Worm (Caenorhabditis elegans) whole organism, late embryonic: ENCODE results near the gene F25E5.2.
"Not testable (repeated sequence)": the region's sequence is repeated elsewhere in the genome, so short reads cannot be mapped to it uniquely, and the experiment has no call there.

Experiments
- C08G9.2 ChIP-seq: sonication (generic microtip); optimal IDR thresholded peaks from 2 replicates; lab custom pipeline; 2016; ENCODE audit warnings: mild to moderate bottlenecking, missing genetic modification characterization, moderate library complexity, missing compliant biosample characterization
- T23F11.4 ChIP-seq: fragments of 200-800 bp; sonication (Bioruptor generic); optimal IDR thresholded peaks from 2 replicates; lab custom pipeline; 2018; ENCODE audit warnings: mild to moderate bottlenecking, missing genetic modification characterization, missing compliant biosample characterization
- ceh-14 ChIP-seq: sonication (generic microtip); optimal IDR thresholded peaks from 2 replicates; lab custom pipeline; 2016; ENCODE audit warnings: missing genotype, missing genetic modification characterization, missing compliant biosample characterization
- ceh-18 ChIP-seq: sonication (generic microtip); optimal IDR thresholded peaks from 2 replicates; lab custom pipeline; 2016; ENCODE audit warnings: missing genetic modification characterization, missing compliant biosample characterization
- ceh-34 ChIP-seq: sonication (generic microtip); optimal IDR thresholded peaks from 2 replicates; lab custom pipeline; 2016; ENCODE audit warnings: mild to moderate bottlenecking, missing genetic modification characterization, missing compliant biosample characterization
- ceh-45 ChIP-seq: fragments of 200-800 bp; sonication (Bioruptor generic); IDR thresholded peaks from 2 replicates; pipeline ENCODE4 v1.3.6; 2022; ENCODE audit warnings: missing genetic modification reagents, missing genetic modification characterization, missing compliant biosample characterization
- ceh-6 ChIP-seq: fragments of 200-800 bp; sonication (Bioruptor generic); optimal IDR thresholded peaks from 2 replicates; lab custom pipeline; 2018; ENCODE audit warnings: mild to moderate bottlenecking, missing genetic modification characterization, missing compliant biosample characterization
- ceh-9 ChIP-seq: sonication (generic microtip); optimal IDR thresholded peaks from 2 replicates; lab custom pipeline; 2016; ENCODE audit warnings: mild to moderate bottlenecking, missing genetic modification characterization, inconsistent platforms, missing compliant biosample characterization
- dmd-4 ChIP-seq: sonication (generic microtip); optimal IDR thresholded peaks from 2 replicates; lab custom pipeline; 2016; ENCODE audit warnings: borderline replicate concordance, missing genetic modification characterization, missing compliant biosample characterization
- dve-1 ChIP-seq: sonication (generic microtip); optimal IDR thresholded peaks from 2 replicates; lab custom pipeline; 2017; ENCODE audit warnings: antibody characterized with exemption, mild to moderate bottlenecking, missing genetic modification characterization, missing compliant biosample characterization
- fax-1 ChIP-seq: sonication (generic microtip); optimal IDR thresholded peaks from 2 replicates; lab custom pipeline; 2016; ENCODE audit warnings: missing genotype, missing genetic modification characterization, missing compliant biosample characterization
- fkh-10 ChIP-seq: fragments of 150-350 bp; optimal IDR thresholded peaks from 2 replicates; lab custom pipeline; 2014; ENCODE audit warnings: missing biosample characterization, missing genetic modification reagents, missing genetic modification characterization
- gmeb-2 ChIP-seq: sonication (generic microtip); optimal IDR thresholded peaks from 2 replicates; lab custom pipeline; 2016; ENCODE audit warnings: missing genetic modification characterization, inconsistent platforms, missing compliant biosample characterization
- hlh-15 ChIP-seq: sonication (generic microtip); optimal IDR thresholded peaks from 2 replicates; lab custom pipeline; 2016; ENCODE audit warnings: missing genetic modification characterization, missing compliant biosample characterization
- lim-6 ChIP-seq: sonication (generic microtip); optimal IDR thresholded peaks from 2 replicates; lab custom pipeline; 2016; ENCODE audit warnings: missing genetic modification characterization, missing compliant biosample characterization
- madf-2 ChIP-seq: sonication (generic microtip); optimal IDR thresholded peaks from 2 replicates; lab custom pipeline; 2017; ENCODE audit warnings: missing genetic modification characterization, missing compliant biosample characterization
- nhr-11 ChIP-seq: fragments of 150-350 bp; optimal IDR thresholded peaks from 2 replicates; lab custom pipeline; 2014; ENCODE audit warnings: missing biosample characterization, missing genetic modification characterization
- npax-4 ChIP-seq: sonication (generic microtip); optimal IDR thresholded peaks from 2 replicates; lab custom pipeline; 2016; ENCODE audit warnings: missing genetic modification characterization, missing compliant biosample characterization
- pag-3 ChIP-seq: sonication (generic microtip); optimal IDR thresholded peaks from 2 replicates; lab custom pipeline; 2016; ENCODE audit warnings: missing compliant biosample characterization, missing genetic modification characterization, borderline replicate concordance
- pat-9 ChIP-seq: fragments of 200-800 bp; sonication (Bioruptor generic); optimal IDR thresholded peaks from 2 replicates; lab custom pipeline; 2018; ENCODE audit warnings: mild to moderate bottlenecking, missing genetic modification characterization, moderate library complexity, missing compliant biosample characterization
- pax-1 ChIP-seq: fragments of 150-350 bp; optimal IDR thresholded peaks from 2 replicates; lab custom pipeline; 2014; ENCODE audit warnings: missing biosample characterization, missing genetic modification characterization
- pros-1 ChIP-seq: fragments of 150-350 bp; optimal IDR thresholded peaks from 2 replicates; lab custom pipeline; 2014; ENCODE audit warnings: missing biosample characterization, missing genetic modification reagents, missing genetic modification characterization
- rnt-1 ChIP-seq: sonication (generic microtip); optimal IDR thresholded peaks from 2 replicates; lab custom pipeline; 2016; ENCODE audit warnings: missing genetic modification characterization, missing compliant biosample characterization
- tbx-2 ChIP-seq: sonication (generic microtip); optimal IDR thresholded peaks from 2 replicates; lab custom pipeline; 2016; ENCODE audit warnings: missing genetic modification characterization, missing compliant biosample characterization
- ttx-3 ChIP-seq: sonication (generic microtip); optimal IDR thresholded peaks from 2 replicates; lab custom pipeline; 2016; ENCODE audit warnings: missing genetic modification reagents, missing genetic modification characterization, missing compliant biosample characterization
- unc-42 ChIP-seq: sonication (generic microtip); optimal IDR thresholded peaks from 2 replicates; lab custom pipeline; 2016; ENCODE audit warnings: missing genotype, missing genetic modification characterization, missing compliant biosample characterization
- unc-86 ChIP-seq: sonication (generic microtip); optimal IDR thresholded peaks from 2 replicates; lab custom pipeline; 2016; ENCODE audit warnings: missing genetic modification characterization, missing compliant biosample characterization
- zip-5 ChIP-seq: sonication (generic microtip); optimal IDR thresholded peaks from 2 replicates; lab custom pipeline; 2016; ENCODE audit warnings: missing genetic modification characterization, missing compliant biosample characterization
- ztf-16 ChIP-seq: sonication (generic microtip); optimal IDR thresholded peaks from 2 replicates; lab custom pipeline; 2017; ENCODE audit warnings: missing genetic modification characterization, missing compliant biosample characterization

F25E5.2 gene

DNA sequence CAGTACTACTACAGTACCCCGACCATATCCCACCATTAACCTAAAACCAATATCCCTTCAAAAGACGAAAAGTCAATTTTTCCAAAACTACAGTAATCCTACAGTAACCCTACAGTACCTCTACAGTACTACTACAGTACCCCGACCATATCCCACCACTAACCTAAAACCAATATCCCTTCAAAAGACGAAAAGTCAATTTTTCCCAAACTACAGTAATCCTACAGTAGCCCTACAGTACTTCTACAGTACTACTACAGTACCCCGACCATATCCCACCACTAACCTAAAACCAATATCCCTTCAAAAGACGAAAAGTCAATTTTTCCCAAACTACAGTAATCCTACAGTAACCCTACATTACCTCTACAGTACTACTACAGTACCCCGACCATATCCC lies 11.6 kb upstream of the F25E5.2 start:
- TF ChIP-seq ceh-45 (GFP tag; lab: Robert Waterston, UW) = peak; percentile 60; the same call in 1 of the 2 replicates

DNA sequence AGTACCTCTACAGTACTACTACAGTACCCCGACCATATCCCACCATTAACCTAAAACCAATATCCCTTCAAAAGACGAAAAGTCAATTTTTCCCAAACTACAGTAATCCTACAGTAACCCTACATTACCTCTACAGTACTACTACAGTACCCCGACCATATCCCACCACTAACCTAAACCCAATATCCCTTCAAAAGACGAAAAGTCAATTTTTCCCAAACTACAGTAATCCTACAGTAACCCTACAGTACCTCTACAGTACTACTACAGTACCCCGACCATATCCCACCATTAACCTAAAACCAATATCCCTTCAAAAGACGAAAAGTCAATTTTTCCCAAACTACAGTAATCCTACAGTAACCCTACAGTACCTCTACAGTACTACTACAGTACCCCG lies 10.8 kb upstream of the F25E5.2 start, which contains the start of gene nhr-141:
Gene nhr-141 (plus strand): TSS at position 331 of the 400 bp plus-strand sequence.
- not testable (repeated sequence) for TF ChIP-seq fax-1 (tag; lab: Kevin White, UChicago); ceh-9 (tag; lab: Kevin White, UChicago); fkh-10

DNA sequence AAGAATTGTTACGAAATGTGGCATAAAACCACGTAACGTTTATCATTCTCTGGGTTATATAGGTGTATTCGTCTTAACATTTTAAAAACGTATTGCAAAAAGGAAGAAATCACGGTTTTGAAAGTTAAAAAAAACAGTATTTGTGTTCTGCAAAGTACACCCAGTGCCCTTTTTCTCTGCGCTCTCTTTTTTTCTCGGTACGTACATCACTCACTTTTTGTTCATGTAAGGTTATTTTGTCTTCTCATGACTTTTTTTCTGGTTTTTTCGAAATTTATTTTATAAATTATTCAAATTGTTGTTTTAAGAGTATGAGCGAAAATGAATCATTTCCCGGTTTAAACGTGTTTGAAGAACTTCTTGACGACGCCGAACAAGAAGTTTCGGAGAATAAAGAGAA lies 8.1 kb upstream of the F25E5.2 start, which contains the start of gene F25E5.5:
Gene F25E5.5 (plus strand): TSS at position 301 of the 400 bp plus-strand sequence.
- TF ChIP-seq nhr-11 (tag; lab: Kevin White, UChicago) (no peak), ceh-9 (tag; lab: Kevin White, UChicago) (no peak), tbx-2 (tag; lab: Kevin White, UChicago) (no peak), gmeb-2 (tag; lab: Kevin White, UChicago) (no peak), fax-1 (tag; lab: Kevin White, UChicago) (no peak), ceh-18 (no peak), ceh-34 (tag; lab: Kevin White, UChicago) (no peak), ttx-3 (tag; lab: Kevin White, UChicago) (no peak), unc-86 (tag; lab: Kevin White, UChicago) (no peak), pag-3 (tag; lab: Kevin White, UChicago) (no peak), T23F11.4 (no peak)

- no peak for TF ChIP-seq ceh-45 (GFP tag; lab: Robert Waterston, UW)
- no peak for TF ChIP-seq ceh-14 (tag; lab: Kevin White, UChicago)
- no peak for TF ChIP-seq pat-9 (tag; lab: Kevin White, UChicago)
- no peak for TF ChIP-seq ceh-6 (GFP tag; lab: Kevin White, UChicago)
- TF ChIP-seq pax-1 (tag; lab: Kevin White, UChicago) = no peak
- no peak for TF ChIP-seq fax-1 (tag; lab: Kevin White, UChicago)
- no peak for TF ChIP-seq ttx-3 (tag; lab: Kevin White, UChicago)
- TF ChIP-seq ztf-16 = no peak
- TF ChIP-seq lim-6 (tag; lab: Kevin White, UChicago) = no peak
- no peak for TF ChIP-seq hlh-15 (tag; lab: Kevin White, UChicago)
- TF ChIP-seq dve-1 (tag; lab: Kevin White, UChicago) = no peak
- TF ChIP-seq npax-4 (tag; lab: Kevin White, UChicago) = no peak
- no peak for TF ChIP-seq pros-1 (tag; lab: Kevin White, UChicago)
- TF ChIP-seq dmd-4 (tag; lab: Kevin White, UChicago) = no peak
- TF ChIP-seq ceh-9 (tag; lab: Kevin White, UChicago) = no peak
- TF ChIP-seq ceh-18 = no peak
- TF ChIP-seq rnt-1 (tag; lab: Kevin White, UChicago) = no peak
These were observed 5.7 kb upstream of the F25E5.2 start, which contains the start of gene try-12 for ce11 chrV:7449303-7449827. Gene try-12 (plus strand): TSS chrV:7449353.

ce11 chrV:7451421-7451820 lies 3.7 kb upstream of the F25E5.2 start, which contains the start of gene try-11:
Gene try-11 (plus strand): TSS chrV:7451721.
- no peak for TF ChIP-seq unc-42

- no peak for TF ChIP-seq unc-86 (tag; lab: Kevin White, UChicago)
- no peak for TF ChIP-seq ztf-16
- TF ChIP-seq npax-4 (tag; lab: Kevin White, UChicago) = no peak
- no peak for TF ChIP-seq madf-2 (tag; lab: Kevin White, UChicago)
- TF ChIP-seq tbx-2 (tag; lab: Kevin White, UChicago) = no peak
- no peak for TF ChIP-seq zip-5
- TF ChIP-seq C08G9.2 (tag; lab: Kevin White, UChicago) = no peak
- TF ChIP-seq rnt-1 (tag; lab: Kevin White, UChicago) = no peak
- TF ChIP-seq, all 69 proteins: peak for 0
These were observed 872 bp upstream of the F25E5.2 start, which contains the start of gene try-8 for ce11 chrV:7454236-7454635. Gene try-8 (minus strand): TSS chrV:7454336.
